Worm (Caenorhabditis elegans) whole organism, dauer: ENCODE measurements around the gene sphk-1.

ENCODE experiments used
- unc-62 ChIP-seq: sonication (generic microtip); optimal IDR thresholded peaks from 2 replicates; lab custom pipeline; 2017; ENCODE audit warnings: missing biosample characterization, missing genetic modification reagents, missing genetic modification characterization

Gene sphk-1

DNA sequence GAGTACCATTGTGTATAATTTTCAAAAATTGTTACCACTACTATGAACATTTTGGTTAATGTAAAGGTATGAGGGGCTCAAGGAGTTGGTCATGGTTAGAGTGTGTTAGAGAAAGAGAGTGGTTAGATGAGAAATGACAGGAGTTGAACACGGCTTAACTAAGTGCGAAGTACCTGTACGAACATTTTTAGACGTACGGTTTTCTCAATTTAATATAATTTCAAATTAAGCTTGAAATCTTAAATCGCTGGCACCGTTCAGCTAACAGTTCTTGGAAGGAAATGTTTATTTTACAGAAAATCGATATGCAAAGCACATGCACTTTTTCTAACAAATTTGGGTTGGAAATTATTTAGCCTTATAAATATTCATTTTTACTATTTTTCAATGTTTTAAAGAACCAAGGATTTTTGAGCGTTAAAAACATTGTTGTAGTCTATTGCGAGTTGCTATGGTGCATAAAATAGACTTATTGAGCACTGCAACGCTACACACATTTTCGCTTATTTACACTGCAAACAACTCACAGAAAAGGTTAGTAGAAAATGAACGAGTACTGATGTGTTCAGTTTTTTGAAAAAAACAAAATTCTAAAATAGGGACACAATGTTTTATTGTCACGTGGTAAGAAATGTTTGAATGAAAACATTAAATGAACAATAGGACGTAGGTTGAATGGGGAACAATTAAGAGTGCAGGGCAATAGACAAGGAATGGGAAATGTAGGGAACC, at the start of gene sphk-1:
sphk-1 (minus strand) TSS at position 51 of the 732 bp plus-strand sequence.
- TF ChIP-seq unc-62 = no peak

DNA sequence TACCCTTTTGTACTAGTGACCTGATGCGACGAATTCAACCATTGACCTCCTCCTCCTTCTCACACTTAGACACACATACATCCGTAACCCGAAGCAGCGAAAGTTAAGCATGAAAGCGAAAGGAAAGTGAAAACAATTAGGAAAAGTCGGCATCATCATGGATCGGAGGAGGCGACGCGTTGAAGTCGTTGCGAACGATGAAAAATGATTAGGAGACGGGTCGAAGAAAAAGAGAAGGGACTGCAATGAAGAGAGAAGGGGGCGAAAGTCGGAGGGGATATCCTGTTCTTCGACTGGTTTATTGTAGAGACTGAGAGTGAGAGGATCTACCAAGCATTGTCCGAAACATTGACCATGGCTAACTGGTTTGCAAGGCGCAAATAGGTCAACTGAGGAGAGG, 49.6 kb upstream of the sphk-1 start:
- TF ChIP-seq unc-62 = no peak

DNA sequence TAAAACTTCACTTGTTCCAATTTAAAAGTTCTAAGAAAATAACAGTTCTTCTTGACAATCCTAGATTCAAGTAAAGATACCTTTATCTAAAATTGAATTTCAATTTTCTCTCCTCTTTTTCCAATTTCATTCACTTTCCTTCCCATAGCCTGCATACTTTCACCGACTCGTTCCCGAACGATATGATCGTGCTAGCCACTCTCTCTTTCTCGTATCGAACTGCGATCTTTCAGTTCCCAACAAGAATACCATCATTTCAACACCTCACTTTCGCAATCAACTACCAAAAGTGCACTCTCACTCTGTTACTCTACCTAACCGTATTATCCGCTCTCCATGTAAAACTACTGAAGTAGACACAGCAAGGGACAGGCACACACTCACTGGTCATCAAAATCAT, 48.6 kb upstream of the sphk-1 start:
- TF ChIP-seq unc-62 = no peak

DNA sequence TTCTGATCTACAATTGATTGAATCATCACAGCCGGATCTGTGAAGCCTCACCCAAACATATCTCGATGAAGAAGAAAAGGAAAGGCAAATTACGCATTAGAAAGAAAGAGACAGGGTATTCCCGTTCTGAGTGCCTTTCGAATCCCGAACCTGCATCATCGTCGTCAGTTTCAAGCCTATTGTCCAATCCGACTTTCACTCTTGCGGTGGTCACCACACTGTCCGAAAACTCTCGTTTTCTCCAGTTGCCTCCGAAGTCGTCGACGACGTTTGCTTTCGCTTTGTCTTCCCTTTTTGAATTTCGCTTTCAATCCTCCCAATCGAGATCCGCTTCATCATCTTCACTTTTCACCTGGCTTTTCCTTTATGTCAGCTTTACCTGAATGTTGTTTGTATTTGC, 47.6 kb upstream of the sphk-1 start:
- no peak for TF ChIP-seq unc-62

DNA sequence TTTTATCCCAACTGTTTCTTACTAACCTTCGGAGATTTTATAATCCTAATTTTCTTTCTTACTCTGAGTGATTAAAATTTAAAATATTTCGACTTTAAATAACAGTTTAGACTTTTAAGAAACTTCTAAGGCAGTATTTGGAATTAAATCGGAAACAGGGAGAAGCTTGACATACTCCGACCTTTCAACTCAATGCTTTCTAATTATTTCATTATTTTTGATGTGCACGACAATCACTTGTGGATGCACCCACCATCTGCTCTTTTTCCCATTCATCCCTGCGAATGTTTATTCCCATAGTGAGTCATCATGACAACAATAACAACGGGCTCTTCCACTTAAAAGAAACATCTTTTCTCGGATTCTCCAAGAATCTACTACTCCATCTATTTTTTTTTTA, 47.2 kb upstream of the sphk-1 start:
- TF ChIP-seq unc-62 = no peak

DNA sequence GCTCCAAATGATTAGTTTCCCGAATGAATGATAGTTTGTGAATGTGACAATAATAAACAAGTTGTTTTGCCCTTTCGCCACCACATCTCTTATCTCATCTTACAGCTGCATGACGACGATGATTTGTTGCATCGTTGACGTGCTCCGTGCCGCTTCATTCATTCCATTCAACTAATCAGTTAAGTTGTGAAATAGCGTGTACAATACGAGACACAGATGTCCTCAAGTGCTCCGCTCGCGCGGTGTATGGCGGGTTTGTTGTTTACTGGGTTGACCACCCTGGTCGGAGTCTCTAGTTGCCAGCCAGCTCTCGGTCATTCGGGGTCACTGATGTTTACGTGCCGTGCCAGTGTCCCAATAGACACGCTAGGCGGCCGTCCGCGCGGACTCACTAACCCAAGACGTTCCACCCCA, 46.5 kb upstream of the sphk-1 start:
- TF ChIP-seq unc-62 = no peak

DNA sequence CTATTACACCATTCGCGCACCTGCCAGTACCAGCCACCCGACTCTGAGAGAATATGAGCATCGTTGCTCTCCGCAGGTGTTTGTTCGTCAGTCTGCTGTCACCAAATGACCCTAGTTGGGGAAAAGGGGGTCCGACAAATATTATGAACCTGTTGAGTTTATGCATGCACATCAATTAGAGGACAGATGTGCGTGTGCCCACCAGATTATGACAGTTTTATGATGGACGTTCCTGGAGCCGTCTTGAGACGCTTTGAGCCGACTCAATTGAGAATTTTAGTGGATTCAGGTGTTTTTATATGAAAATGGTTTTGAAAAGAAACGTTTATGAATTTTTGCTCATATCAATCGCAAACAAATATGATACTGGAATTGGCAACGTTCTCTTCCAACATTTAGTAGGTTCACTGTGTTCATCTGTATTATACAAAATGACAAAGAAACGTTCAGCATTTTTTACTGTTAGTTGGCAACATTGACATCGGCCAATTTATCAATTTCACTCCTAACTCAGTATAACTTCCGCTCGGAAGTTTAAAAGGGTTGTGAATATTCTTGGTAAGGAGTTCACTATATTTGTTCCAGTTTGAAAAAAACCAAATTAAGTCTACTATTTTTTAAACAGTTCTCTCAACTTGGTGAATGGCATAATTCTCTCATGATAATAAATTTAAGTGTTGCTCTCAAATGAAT, 45.9 kb upstream of the sphk-1 start:
- no peak for TF ChIP-seq unc-62

DNA sequence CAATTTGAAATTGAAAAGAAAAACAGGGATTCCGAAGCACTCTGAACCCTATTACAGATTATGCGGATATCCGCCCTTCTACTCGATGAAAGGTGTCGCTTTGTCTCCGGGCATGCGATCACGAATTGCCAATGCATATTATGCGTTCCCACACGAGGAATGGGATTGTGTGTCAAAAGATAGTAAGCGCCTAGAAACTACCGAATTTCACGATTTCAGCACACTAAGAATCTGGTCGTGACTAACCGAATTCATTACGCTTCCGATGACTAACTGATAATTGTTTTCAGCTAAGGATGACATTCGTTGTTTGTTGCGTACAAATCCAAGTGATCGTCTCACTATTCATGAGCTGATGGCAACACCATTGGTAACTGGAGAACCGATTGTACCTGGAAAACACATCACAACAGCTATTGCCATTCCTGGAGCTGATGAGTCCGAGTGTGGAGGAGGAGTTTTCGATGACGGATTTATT, 44.9 kb upstream of the sphk-1 start:
- no peak for TF ChIP-seq unc-62

DNA sequence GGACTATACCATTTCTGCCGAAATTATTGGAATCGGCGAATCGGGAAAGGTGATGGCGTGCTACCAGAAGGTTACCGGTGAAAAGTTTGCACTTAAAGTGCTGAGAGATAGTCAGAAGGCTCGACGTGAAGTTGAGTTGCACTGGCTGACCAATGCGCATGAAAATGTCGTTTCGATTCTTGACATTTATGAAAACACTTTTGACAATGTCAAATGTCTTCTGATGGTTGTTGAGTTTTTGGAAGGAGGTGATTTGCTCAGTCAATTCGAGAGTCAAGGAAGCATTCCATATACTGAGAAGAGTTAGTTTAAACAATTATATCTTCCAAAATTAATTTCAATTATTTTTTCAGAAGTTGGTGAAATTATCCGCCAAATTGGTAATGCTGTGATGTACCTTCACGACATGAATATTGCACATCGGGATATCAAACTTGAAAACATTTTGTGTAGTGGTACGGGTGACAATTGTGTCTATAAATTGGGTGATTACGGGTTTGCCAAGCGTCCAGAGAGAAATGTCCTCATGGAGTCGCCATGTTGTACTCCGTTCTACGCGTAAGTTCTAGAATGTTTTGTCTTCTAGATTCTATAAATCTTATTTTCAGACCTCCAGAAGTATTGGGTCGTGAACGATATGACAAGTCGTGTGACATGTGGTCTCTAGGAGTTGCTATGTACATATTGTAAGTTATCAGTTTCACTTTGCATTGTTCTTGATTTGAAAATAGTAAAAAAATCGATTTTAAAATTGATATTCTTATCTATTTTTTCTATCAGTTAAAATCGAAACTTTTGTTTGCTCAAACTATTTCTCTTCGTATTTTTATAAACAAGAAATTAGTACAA, 44.2 kb upstream of the sphk-1 start:
- no peak for TF ChIP-seq unc-62

DNA sequence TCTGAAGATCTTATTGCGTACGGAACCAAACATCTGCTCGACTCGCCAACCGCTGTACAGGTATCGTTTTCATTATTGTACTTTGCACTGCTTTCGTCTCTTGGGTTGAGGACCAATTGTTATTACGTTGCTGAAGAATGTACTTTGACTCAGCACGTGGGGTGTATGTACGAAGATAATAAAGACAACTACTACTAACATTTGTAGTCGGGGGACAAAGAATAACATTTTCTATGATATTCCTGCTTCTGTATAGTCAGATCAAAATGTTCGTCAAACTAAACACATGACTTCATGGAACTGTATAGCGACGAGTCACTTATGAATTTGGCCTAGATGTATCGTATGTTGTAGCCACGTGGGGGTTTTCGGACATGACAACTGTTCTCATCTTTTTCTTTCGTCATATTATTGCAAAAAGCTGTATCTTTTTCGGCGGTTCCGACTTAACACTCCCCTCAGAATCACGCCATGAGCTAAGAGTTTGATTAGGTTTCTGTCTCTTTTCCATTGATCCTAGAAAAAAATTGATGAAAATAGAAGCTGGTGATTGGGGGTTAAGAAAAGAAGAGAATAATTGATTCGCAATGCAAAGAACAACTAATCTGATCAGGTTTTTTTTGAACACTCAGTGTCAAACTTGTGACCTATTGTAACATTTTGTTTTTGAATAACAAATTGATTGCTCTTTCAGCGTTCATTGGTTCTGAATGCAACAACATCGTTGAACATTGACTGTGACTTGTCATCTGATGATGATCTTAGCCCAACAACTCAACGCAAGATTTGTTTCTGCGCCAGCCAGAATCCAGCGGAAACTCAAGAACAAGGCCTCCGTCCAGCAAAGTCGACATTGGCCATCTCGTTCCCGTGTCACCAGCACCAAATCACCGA, 43.3 kb upstream of the sphk-1 start:
- no peak for TF ChIP-seq unc-62

DNA sequence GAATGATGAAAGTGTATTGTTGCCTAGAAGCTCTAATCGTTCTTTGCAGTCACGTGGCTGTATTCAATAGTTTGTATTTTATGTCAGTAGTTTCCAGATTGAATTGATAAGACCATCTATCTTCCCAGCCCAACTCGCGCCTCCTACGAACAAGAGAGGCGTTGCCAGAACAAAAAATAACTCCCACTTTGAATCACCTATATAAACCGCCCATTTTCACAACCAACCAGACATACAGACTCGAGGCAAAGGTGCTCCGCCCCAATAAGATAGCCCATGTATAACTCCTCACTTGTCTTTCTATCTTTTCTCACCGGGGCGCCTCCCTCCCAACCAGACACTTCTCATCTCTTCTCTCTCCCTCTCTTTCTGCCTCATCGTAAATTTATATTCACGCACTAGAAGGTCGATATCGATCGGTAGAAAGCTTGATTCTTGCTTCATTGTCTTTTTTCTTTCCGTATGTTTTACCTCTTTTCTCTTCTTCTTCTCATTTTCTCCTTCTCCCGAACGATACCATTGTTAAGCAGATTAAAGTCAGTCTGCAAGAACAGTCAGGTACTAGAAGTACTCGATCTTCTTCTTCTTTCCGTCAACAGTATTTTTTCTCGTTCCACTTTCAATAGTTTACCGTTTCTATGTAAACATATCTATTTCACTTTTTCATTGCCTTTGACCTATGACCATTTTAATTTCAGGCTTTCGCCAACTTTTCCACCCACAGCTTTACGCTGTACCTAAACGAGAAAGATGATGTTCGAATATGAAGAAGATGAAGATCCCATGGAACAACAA, 42.1 kb upstream of the sphk-1 start, which contains the start of gene mak-1:
mak-1 (plus strand) TSS at position 693 of the 795 bp plus-strand sequence.
- no peak for TF ChIP-seq unc-62

DNA sequence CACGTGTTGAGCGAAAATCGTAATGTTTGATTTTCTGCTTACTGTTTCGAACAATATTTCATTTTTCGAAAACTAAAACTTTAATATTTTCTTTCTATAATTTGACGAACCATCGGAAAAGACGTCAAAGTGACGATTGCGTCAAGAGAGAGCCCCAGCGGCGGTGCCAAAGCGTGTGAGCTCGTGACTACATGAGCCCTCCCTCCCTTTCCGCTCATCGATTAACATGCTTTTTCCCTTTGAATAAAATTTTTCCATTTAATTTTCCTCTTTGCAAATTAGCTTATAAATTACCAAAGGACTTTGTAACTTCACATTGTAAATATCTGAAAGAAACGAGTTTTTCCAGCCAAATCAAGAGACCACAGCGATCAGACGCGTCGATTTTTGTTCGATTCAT, 41.5 kb upstream of the sphk-1 start:
- no peak for TF ChIP-seq unc-62

DNA sequence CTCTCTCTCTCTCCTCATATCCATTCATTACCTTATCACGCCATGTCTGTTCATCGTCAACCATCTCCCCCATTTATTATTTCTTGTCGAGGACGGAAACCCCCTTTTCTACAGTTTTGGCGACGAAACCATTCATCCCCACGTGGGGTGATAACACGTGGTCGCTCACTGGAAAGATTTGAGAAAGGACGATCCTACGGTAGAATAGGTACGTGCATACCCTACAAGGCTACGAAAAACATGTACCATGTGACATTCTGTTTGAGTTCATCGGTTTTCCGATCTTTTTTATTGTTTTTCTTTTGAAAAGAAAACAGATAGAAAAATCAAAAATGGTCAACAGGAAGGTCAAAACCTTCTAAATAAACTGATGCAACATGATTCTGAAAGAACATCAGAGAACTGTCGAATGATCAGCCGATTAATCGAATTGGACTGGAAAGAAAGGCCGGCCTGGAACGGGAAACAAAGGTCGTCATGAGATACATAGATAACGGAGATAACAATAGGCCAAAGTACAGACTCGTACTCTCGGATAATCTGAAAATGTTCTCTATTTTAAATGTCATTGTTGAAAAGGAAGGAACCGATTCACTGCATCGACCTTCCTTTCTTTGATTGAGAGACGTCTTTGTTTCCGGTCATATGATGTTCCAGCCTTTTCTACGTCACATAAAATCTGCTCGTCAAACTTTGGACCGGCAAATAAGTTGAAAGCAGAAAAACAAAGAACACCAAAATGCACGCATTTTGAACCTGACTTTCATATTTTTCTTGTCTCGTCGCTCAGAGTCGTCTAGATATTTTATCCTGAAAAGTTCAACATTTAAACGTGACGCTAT, 40.8 kb upstream of the sphk-1 start:
- TF ChIP-seq unc-62 = no peak

DNA sequence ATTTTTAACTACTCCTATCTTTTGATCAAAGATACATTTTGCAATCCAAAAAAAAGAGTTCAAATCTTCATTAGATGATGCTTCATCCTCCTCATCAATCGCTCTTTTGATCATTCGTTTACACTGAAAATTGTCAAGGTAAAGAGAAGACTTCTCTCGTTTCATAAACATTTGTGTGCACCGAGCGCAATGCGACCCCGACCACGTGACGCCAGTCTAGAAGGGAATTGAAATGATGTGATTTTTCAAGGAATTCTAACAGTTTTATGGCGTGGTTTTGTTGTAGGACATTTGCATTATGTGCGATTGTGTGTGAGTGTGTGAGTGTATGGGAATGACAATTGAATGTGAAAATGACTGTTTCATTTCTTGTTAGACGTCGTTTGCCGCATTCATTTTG, 39.8 kb upstream of the sphk-1 start:
- TF ChIP-seq unc-62 = no peak
